Fruit fly (Drosophila melanogaster) whole organism, embryonic: ENCODE data around the gene Rad60.

ENCODE experiments used
- BEAF-32 ChIP-seq: fragments of 200-800 bp; sonication (Bioruptor generic); optimal IDR thresholded peaks from 3 replicates; lab custom pipeline; 2017; ENCODE audit warnings: missing biosample characterization, missing genetic modification characterization, mild to moderate bottlenecking, moderate library complexity, missing genetic modification reagents
- CG10565 ChIP-seq: fragments of 200-800 bp; sonication (Bioruptor generic); optimal IDR thresholded peaks from 3 replicates; lab custom pipeline; 2016; ENCODE audit warnings: missing biosample characterization, mild to moderate bottlenecking, missing genetic modification characterization
- CG11456 ChIP-seq: fragments of 200-800 bp; sonication (Bioruptor generic); IDR thresholded peaks from 3 replicates; pipeline ENCODE4 v1.3.6; 2022; ENCODE audit warnings: missing biosample characterization, missing genetic modification characterization
- CG11560 ChIP-seq: fragments of 200-800 bp; sonication (Bioruptor generic); IDR thresholded peaks from 3 replicates; pipeline ENCODE4 v1.3.6; 2022; ENCODE audit warnings: missing biosample characterization, missing genetic modification characterization
- CG16863 ChIP-seq: fragments of 200-800 bp; sonication (Bioruptor generic); optimal IDR thresholded peaks from 3 replicates; lab custom pipeline; 2016; ENCODE audit warnings: missing biosample characterization, missing genetic modification characterization
- CG18476 ChIP-seq: fragments of 200-800 bp; sonication (Bioruptor generic); optimal IDR thresholded peaks from 2 replicates; lab custom pipeline; 2016; ENCODE audit warnings: missing biosample characterization, mild to moderate bottlenecking, missing genetic modification characterization
- CG18619 ChIP-seq: fragments of 200-800 bp; sonication (Bioruptor generic); optimal IDR thresholded peaks from 3 replicates; lab custom pipeline; 2017; ENCODE audit warnings: missing biosample characterization, mild to moderate bottlenecking, missing genetic modification characterization
- CG2116 ChIP-seq: fragments of 200-800 bp; sonication (Bioruptor generic); optimal IDR thresholded peaks from 3 replicates; lab custom pipeline; 2018; ENCODE audit warnings: missing biosample characterization, mild to moderate bottlenecking, missing genetic modification characterization
- CG31388 ChIP-seq: fragments of 200-800 bp; sonication (Bioruptor generic); optimal IDR thresholded peaks from 2 replicates; lab custom pipeline; 2016; ENCODE audit warnings: missing biosample characterization, missing genetic modification characterization
- CG31441 ChIP-seq: fragments of 200-800 bp; sonication (Bioruptor generic); IDR thresholded peaks from 2 replicates; pipeline ENCODE4 v1.3.6; 2022; ENCODE audit warnings: missing biosample characterization, missing genetic modification characterization
- CG3995 ChIP-seq: fragments of 200-800 bp; sonication (Bioruptor generic); optimal IDR thresholded peaks from 3 replicates; lab custom pipeline; 2016; ENCODE audit warnings: missing biosample characterization, missing genetic modification characterization
- CG4328 ChIP-seq: fragments of 200-800 bp; sonication (Bioruptor generic); optimal IDR thresholded peaks from 3 replicates; lab custom pipeline; 2017; ENCODE audit warnings: missing biosample characterization, missing genetic modification reagents, missing genetic modification characterization
- CG5180 ChIP-seq: fragments of 200-800 bp; sonication (Bioruptor generic); optimal IDR thresholded peaks from 3 replicates; lab custom pipeline; 2017; ENCODE audit warnings: missing biosample characterization, missing genetic modification characterization, mild to moderate bottlenecking, moderate library complexity, missing genetic modification reagents
- CG6654 ChIP-seq: fragments of 200-800 bp; sonication (Bioruptor generic); optimal IDR thresholded peaks from 2 replicates; lab custom pipeline; 2017; ENCODE audit warnings: missing biosample characterization, mild to moderate bottlenecking, missing genetic modification characterization
- CG6765 ChIP-seq: fragments of 200-800 bp; sonication (Bioruptor generic); optimal IDR thresholded peaks from 3 replicates; lab custom pipeline; 2017; ENCODE audit warnings: missing biosample characterization, mild to moderate bottlenecking, missing genetic modification characterization
- CG7963 ChIP-seq: fragments of 200-800 bp; sonication (Bioruptor generic); IDR thresholded peaks from 3 replicates; pipeline ENCODE4 v1.3.6; 2022; ENCODE audit warnings: missing biosample characterization, missing genetic modification characterization; ENCODE audit not compliant: partially characterized antibody
- CG7987 ChIP-seq: fragments of 200-800 bp; sonication (Bioruptor generic); optimal IDR thresholded peaks from 2 replicates; lab custom pipeline; 2018; ENCODE audit warnings: missing biosample characterization, mild to moderate bottlenecking, missing genetic modification characterization, moderate library complexity
- CG8944 ChIP-seq: fragments of 200-800 bp; sonication (Bioruptor generic); optimal IDR thresholded peaks from 3 replicates; lab custom pipeline; 2016; ENCODE audit warnings: missing biosample characterization, missing genetic modification characterization
- CG9932 ChIP-seq: fragments of 200-800 bp; sonication (Bioruptor generic); IDR thresholded peaks from 2 replicates; pipeline ENCODE4 v1.3.6; 2022; ENCODE audit warnings: missing biosample characterization, missing genetic modification characterization
- Camta ChIP-seq: fragments of 200-800 bp; sonication (Bioruptor generic); optimal IDR thresholded peaks from 2 replicates; lab custom pipeline; 2016; ENCODE audit warnings: missing biosample characterization, missing genetic modification characterization
- CkIIα-i1 ChIP-seq: fragments of 200-800 bp; sonication (Bioruptor generic); IDR thresholded peaks from 2 replicates; pipeline ENCODE4 v1.3.6; 2022; ENCODE audit warnings: missing biosample characterization, missing genetic modification characterization
- Dll ChIP-seq: fragments of 200-800 bp; sonication (Bioruptor generic); IDR thresholded peaks from 4 replicates; pipeline ENCODE4 v1.3.6; 2022; ENCODE audit warnings: missing biosample characterization, missing genetic modification characterization; ENCODE audit not compliant: partially characterized antibody
- E2f2 ChIP-seq: fragments of 200-800 bp; sonication (Bioruptor generic); IDR thresholded peaks from 2 replicates; pipeline ENCODE4 v1.3.6; 2022; ENCODE audit warnings: missing biosample characterization, missing genetic modification characterization
- Ets97D ChIP-seq: fragments of 200-800 bp; sonication (Bioruptor generic); optimal IDR thresholded peaks from 3 replicates; lab custom pipeline; 2016; ENCODE audit warnings: missing biosample characterization, missing genetic modification characterization
- Fer1 ChIP-seq: fragments of 200-800 bp; sonication (Bioruptor generic); optimal IDR thresholded peaks from 2 replicates; lab custom pipeline; 2017; ENCODE audit warnings: missing biosample characterization, mild to moderate bottlenecking, missing genetic modification characterization
- Hey ChIP-seq: fragments of 200-800 bp; sonication (Bioruptor generic); optimal IDR thresholded peaks from 3 replicates; lab custom pipeline; 2018; ENCODE audit warnings: missing biosample characterization, mild to moderate bottlenecking, missing genetic modification characterization
- HmgD ChIP-seq: fragments of 200-800 bp; sonication (Bioruptor generic); optimal IDR thresholded peaks from 3 replicates; lab custom pipeline; 2016; ENCODE audit warnings: missing biosample characterization, missing genetic modification characterization
- Lpt ChIP-seq: fragments of >200 bp; optimal IDR thresholded peaks from 2 replicates; lab custom pipeline; 2018; ENCODE audit warnings: missing biosample characterization, missing genetic modification characterization
- MESR4 ChIP-seq: fragments of 200-800 bp; sonication (Bioruptor generic); optimal IDR thresholded peaks from 2 replicates; lab custom pipeline; 2018; ENCODE audit warnings: missing biosample characterization, mild to moderate bottlenecking, missing genetic modification characterization, moderate library complexity
- Med ChIP-seq: fragments of 200-800 bp; sonication (Bioruptor generic); peaks from one replicate; lab custom pipeline; 2016; ENCODE audit warnings: missing biosample characterization, missing genetic modification characterization, mild to moderate bottlenecking, inconsistent platforms, moderate library complexity
- Poxn ChIP-seq: fragments of 200-800 bp; sonication (Bioruptor generic); IDR thresholded peaks from 2 replicates; pipeline ENCODE4 v1.3.6; 2022; ENCODE audit warnings: missing biosample characterization, missing genetic modification characterization
- Rfx ChIP-seq: fragments of 200-800 bp; sonication (Bioruptor generic); IDR thresholded peaks from 2 replicates; pipeline ENCODE4 v1.3.6; 2022; ENCODE audit warnings: missing biosample characterization, missing genetic modification characterization
- abd-A ChIP-seq: fragments of 200-800 bp; sonication (Bioruptor generic); optimal IDR thresholded peaks from 3 replicates; lab custom pipeline; 2019; ENCODE audit warnings: missing biosample characterization, mild to moderate bottlenecking, missing genetic modification characterization, moderate library complexity
- ap ChIP-seq: fragments of 200-800 bp; sonication (Bioruptor generic); IDR thresholded peaks from 2 replicates; pipeline ENCODE4 v1.3.6; 2022; ENCODE audit warnings: missing biosample characterization, missing genetic modification characterization
- cg ChIP-seq: fragments of 200-800 bp; sonication (Bioruptor generic); optimal IDR thresholded peaks from 3 replicates; lab custom pipeline; 2019; ENCODE audit warnings: missing biosample characterization, mild to moderate bottlenecking, missing genetic modification characterization, moderate library complexity
- corto ChIP-seq: fragments of 200-800 bp; sonication (Bioruptor generic); optimal IDR thresholded peaks from 2 replicates; lab custom pipeline; 2016; ENCODE audit warnings: missing biosample characterization, mild to moderate bottlenecking, missing genetic modification characterization, moderate library complexity
- dmrt11E ChIP-seq: fragments of 200-800 bp; sonication (Bioruptor generic); optimal IDR thresholded peaks from 3 replicates; lab custom pipeline; 2018; ENCODE audit warnings: missing biosample characterization, mild to moderate bottlenecking, missing genetic modification characterization, moderate library complexity
- dysf ChIP-seq: fragments of 200-800 bp; sonication (Bioruptor generic); IDR thresholded peaks from 3 replicates; pipeline ENCODE4 v1.3.6; 2022; ENCODE audit warnings: missing biosample characterization, missing genetic modification characterization
- fu2 ChIP-seq: fragments of 200-800 bp; sonication (Bioruptor generic); optimal IDR thresholded peaks from 2 replicates; lab custom pipeline; 2016; ENCODE audit warnings: missing biosample characterization, missing genetic modification characterization
- gsb ChIP-seq: fragments of 200-800 bp; sonication (Bioruptor generic); IDR thresholded peaks from 2 replicates; pipeline ENCODE4 v1.3.6; 2022; ENCODE audit warnings: missing biosample characterization, missing genetic modification characterization
- ind ChIP-seq: fragments of 200-800 bp; sonication (Bioruptor generic); optimal IDR thresholded peaks from 3 replicates; lab custom pipeline; 2016; ENCODE audit warnings: missing biosample characterization, missing genetic modification characterization
- kni ChIP-seq: fragments of 200-800 bp; sonication (Bioruptor generic); optimal IDR thresholded peaks from 3 replicates; lab custom pipeline; 2017; ENCODE audit warnings: mild to moderate bottlenecking, missing biosample characterization, missing genetic modification reagents, missing genetic modification characterization
- luna ChIP-seq: fragments of 200-800 bp; sonication (Bioruptor generic); optimal IDR thresholded peaks from 2 replicates; lab custom pipeline; 2016; ENCODE audit warnings: missing biosample characterization, missing genetic modification characterization
- nmo ChIP-seq: fragments of 200-800 bp; sonication (Bioruptor generic); optimal IDR thresholded peaks from 2 replicates; lab custom pipeline; 2018; ENCODE audit warnings: missing biosample characterization, mild to moderate bottlenecking, missing genetic modification characterization, moderate library complexity
- nom ChIP-seq: fragments of 200-800 bp; sonication (Bioruptor generic); optimal IDR thresholded peaks from 2 replicates; lab custom pipeline; 2017; ENCODE audit warnings: missing biosample characterization, missing genetic modification characterization, mild to moderate bottlenecking, moderate library complexity, missing genetic modification reagents
- onecut ChIP-seq: fragments of 200-800 bp; sonication (Bioruptor generic); IDR thresholded peaks from 2 replicates; pipeline ENCODE4 v1.3.6; 2022; ENCODE audit warnings: missing biosample characterization, missing genetic modification characterization
- pb ChIP-seq: fragments of 200-800 bp; sonication (Bioruptor generic); optimal IDR thresholded peaks from 3 replicates; lab custom pipeline; 2016; ENCODE audit warnings: missing biosample characterization, missing genetic modification characterization
- phol ChIP-seq: fragments of 200-800 bp; sonication (Bioruptor generic); optimal IDR thresholded peaks from 3 replicates; lab custom pipeline; 2018; ENCODE audit warnings: missing biosample characterization, mild to moderate bottlenecking, missing genetic modification characterization, moderate library complexity
- vvl ChIP-seq: fragments of 200-800 bp; sonication (Bioruptor generic); IDR thresholded peaks from 2 replicates; pipeline ENCODE4 v1.3.6; 2022; ENCODE audit warnings: missing biosample characterization, missing genetic modification characterization
- wdn ChIP-seq: fragments of 200-800 bp; sonication (Bioruptor generic); IDR thresholded peaks from 2 replicates; pipeline ENCODE4 v1.3.6; 2022; ENCODE audit warnings: missing biosample characterization, missing genetic modification characterization
- z ChIP-seq: fragments of 200-800 bp; sonication (Bioruptor generic); IDR thresholded peaks from 3 replicates; pipeline ENCODE4 v1.3.6; 2022; ENCODE audit warnings: missing biosample characterization, missing genetic modification characterization

The Rad60 gene

dm6 chr3R:23207254-23207653, 44.0 kb downstream of the Rad60 start (continued):
- TF ChIP-seq CG18619 (no peak), corto (GFP tag; lab: Kevin White, UChicago) (no peak), phol (peak; percentile 40), CG4328 (GFP tag; lab: Kevin White, UChicago) (no peak), CG10565 (GFP tag; lab: Kevin White, UChicago) (no peak), CG7987 (no peak), BEAF-32 (no peak), onecut (GFP tag; lab: Robert Waterston, UW) (no peak), wdn (GFP tag; lab: Robert Waterston, UW) (no peak), Rfx (GFP tag; lab: Robert Waterston, UW) (no peak), CG6654 (GFP tag; lab: Kevin White, UChicago) (no peak), cg (GFP tag; lab: Kevin White, UChicago) (peak; percentile 40), Med (GFP tag; lab: Kevin White, UChicago) (no peak), kni (no peak), Dll (GFP tag; lab: Robert Waterston, UW) (no peak), ap (GFP tag; lab: Robert Waterston, UW) (no peak), Fer1 (GFP tag; lab: Kevin White, UChicago) (no peak), ind (GFP tag; lab: Kevin White, UChicago) (no peak), Poxn (GFP tag; lab: Robert Waterston, UW) (no peak)
- TF ChIP-seq, all 482 proteins: peak for 5

- TF ChIP-seq fu2 (GFP tag; lab: Kevin White, UChicago) (no peak), CG16863 (GFP tag; lab: Kevin White, UChicago) (no peak), dysf (GFP tag; lab: Robert Waterston, UW) (no peak), pb (GFP tag; lab: Kevin White, UChicago) (no peak), CG11456 (no peak), dmrt11E (no peak), CG6765 (no peak), vvl (GFP tag; lab: Robert Waterston, UW) (no peak), abd-A (tag; lab: Kevin White, UChicago) (no peak), CG7963 (no peak), z (GFP tag; lab: Robert Waterston, UW) (no peak), nmo (GFP tag; lab: Kevin White, UChicago) (no peak), CG31441 (no peak)
Measured at dm6 chr3R:23203934-23204333, 47.3 kb downstream of the Rad60 start, which contains the start of gene fzo. TSS of gene fzo (minus strand) at chr3R:23204034.

- TF ChIP-seq nom (GFP tag; lab: Kevin White, UChicago) (peak; percentile 51), CG8944 (GFP tag; lab: Kevin White, UChicago) (no peak), HmgD (GFP tag; lab: Kevin White, UChicago) (peak; percentile 68), CG9932 (GFP tag; lab: Robert Waterston, UW) (no peak), CG7963 (no peak), Lpt (no peak), Camta (GFP tag; lab: Kevin White, UChicago) (no peak), luna (GFP tag; lab: Kevin White, UChicago) (no peak), CG2116 (GFP tag; lab: Kevin White, UChicago) (no peak), CG5180 (GFP tag; lab: Kevin White, UChicago) (no peak), Rfx (GFP tag; lab: Robert Waterston, UW) (peak; percentile 35; the same call in 1 of the 2 replicates), CG11560 (tag; lab: Robert Waterston, UW) (no peak), CG3995 (GFP tag; lab: Kevin White, UChicago) (no peak), gsb (no peak), Ets97D (peak; percentile 47), MESR4 (GFP tag; lab: Kevin White, UChicago) (no peak), Hey (tag; lab: Kevin White, UChicago) (no peak), CG18476 (no peak), CkIIα-i1 (GFP tag; lab: Robert Waterston, UW) (no peak), CG31388 (GFP tag; lab: Kevin White, UChicago) (no peak), E2f2 (GFP tag; lab: Robert Waterston, UW) (no peak)
Measured at dm6 chr3R:23201122-23201521, 50.2 kb downstream of the Rad60 start.
